Fruit fly (Drosophila melanogaster) ovary, adult (tissue): ENCODE data around the gene TwdlE.
"Not testable (repeated sequence)": the region's sequence is repeated elsewhere in the genome, so short reads cannot be mapped to it uniquely, and the experiment has no call there.

Experiments
- CG17801 ChIP-seq: fragments of 200-800 bp; optimal IDR thresholded peaks from 2 replicates; lab custom pipeline; 2019; ENCODE audit warnings: missing biosample characterization, mild to moderate bottlenecking, missing genetic modification characterization, moderate library complexity; ENCODE audit not compliant: partially characterized antibody

The TwdlE gene

DNA sequence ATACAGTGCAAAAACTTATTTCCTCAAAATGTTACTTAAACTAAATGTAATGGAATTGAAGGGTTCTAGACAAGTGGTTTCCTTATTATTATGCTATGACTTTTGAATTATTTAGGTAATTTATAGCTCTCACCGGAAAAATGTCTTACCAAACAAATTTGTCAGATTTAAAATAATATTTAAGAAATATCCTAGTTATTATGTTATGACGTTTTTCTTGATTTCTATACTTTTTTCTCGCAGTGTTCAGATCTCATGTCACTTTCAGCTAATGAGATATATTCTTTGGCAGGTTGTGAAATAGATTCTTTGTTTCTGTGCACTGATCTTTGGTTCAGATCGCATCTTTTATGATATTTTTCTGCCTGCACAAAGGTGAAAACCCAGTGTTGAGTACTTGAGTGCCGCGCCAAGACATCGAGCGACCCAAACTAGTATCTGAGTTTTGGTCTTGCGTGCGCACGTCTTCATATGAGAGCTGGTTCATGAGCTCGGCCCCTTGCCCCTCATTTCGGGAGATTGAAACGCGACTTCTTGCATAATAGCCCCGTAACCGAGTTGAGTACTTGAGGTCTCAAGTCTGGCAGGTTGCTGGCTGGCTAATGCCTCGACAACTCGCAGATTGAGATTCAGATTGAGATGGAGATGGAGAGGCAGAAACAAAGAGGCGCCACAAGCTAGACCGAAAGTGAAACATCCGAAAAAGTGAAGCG, 16.0 kb upstream of the TwdlE start:
- TF ChIP-seq CG17801, result no peak

DNA sequence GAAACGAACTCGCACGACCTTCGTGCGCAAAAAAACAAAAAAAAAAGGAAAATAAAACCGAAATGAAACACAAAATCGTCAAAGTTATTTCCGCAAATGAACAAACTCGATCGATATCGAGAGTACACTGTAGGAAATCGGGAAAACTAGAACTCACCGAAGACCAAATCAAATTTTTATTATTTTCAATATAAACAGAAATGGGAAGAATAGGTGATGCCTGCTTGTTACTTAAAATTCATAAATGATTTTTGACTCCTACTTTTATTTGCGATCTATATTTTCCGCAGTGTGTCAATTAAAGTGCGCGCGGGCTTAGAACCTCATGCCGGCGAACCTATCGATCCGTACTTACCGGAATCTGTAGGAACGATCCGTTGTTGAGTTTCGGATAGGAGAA, 15.0 kb upstream of the TwdlE start:
- no peak for TF ChIP-seq CG17801

- no peak for TF ChIP-seq CG17801
Observed at dm6 chr2L:7872680-7873079, 12.0 kb upstream of the TwdlE start.

DNA sequence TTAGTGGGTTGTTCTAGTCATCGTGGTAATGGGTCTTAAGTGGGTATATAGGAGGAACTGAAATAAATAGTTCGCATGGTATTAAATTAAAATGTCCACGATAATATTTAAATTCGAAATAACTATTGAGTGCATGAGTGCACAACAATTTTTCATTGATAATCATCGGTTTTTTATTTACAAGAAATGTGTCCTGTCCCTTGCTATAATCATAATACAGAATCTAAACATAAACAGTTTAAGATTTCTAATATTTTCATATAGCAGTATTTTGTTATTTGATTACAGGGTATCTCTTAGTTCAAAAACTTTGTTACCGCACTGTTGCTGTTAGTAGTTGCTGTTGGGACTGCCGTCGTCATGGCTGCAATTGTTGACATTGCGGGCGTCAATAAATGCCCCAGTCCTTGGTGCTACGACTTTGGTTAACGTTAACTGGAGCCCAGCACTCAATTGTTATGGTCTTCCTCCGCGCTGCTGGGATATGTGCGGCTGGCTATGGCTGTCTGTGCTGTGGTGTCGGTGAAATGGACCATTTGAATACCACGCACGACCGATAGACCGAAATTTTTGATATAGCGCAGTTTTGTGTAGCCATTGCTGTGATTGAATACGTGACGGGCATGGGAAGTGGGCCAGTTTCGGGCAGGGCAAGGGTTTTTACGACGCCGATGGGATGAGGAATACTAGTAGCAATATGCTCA, 11.3 kb upstream of the TwdlE start:
- TF ChIP-seq CG17801, result no peak

- no peak for TF ChIP-seq CG17801
Observed at dm6 chr2L:7871332-7871731, 10.7 kb upstream of the TwdlE start, which contains the start of gene Proc. TSS of gene Proc (minus strand) at chr2L:7871432.

- TF ChIP-seq CG17801, result no peak
Observed at dm6 chr2L:7870212-7870611, 9.6 kb upstream of the TwdlE start.

DNA sequence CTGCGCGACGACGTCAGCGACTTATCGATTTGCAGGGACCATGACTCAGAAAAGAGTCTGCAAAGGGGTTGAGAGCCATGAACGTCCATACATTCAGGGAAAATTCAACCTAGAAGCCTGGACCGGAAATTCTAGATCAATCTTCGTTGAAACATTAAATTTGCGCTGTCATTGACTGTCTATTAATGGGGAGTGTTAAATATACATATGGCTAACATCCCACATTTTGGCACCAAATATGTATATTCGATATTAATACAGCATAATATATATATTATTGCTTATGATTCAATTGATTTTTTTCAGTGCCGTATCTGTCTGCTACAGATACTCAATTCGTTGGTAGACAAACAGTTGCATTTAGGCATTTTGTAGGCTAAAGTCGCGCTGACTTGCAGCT, 8.0 kb upstream of the TwdlE start:
- no peak for TF ChIP-seq CG17801

dm6 chr2L:7861733-7862132, 1.1 kb upstream of the TwdlE start:
- TF ChIP-seq CG17801, result no peak

DNA sequence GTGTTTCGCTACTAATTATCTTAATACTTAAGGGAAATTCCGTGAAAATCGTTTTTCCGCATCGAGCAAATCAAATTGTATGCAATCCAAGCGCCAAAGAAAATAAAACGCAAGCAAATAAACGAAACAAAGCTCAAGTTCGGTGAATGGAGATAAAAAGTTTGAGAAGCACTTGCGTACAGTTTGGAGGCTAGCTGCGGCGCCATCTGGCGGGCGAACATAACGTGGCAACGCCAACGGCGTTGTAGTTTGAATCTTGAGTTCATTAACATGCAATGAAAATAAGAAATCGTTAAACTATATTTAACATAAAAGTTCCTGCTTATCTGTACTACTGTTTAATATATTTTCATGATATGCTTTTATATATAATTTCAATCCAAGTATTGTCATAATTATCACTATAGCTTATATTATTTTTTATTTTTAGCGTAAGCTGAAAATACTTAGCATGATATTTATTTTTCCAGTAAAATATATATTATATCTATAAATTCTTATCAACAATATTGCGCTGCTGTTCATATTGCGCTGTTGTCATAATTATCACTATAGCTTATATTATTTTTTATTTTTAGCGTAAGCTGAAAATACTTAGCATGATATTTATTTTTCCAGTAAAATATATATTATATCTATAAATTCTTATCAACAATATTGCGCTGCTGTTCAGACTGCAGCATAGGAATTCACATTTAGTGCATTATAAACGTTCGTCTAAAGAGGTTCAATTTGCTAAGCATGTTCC, 4.1 kb downstream of the TwdlE start, which contains the start of gene lectin-28C:
Gene lectin-28C (plus strand): TSS at position 698 of the 748 bp plus-strand sequence.
- TF ChIP-seq CG17801, result not testable (repeated sequence)

- TF ChIP-seq CG17801, result no peak
Observed at dm6 chr2L:7855108-7855507, 5.5 kb downstream of the TwdlE start, which contains the start of gene CG14535. TSS of gene CG14535 (minus strand) at chr2L:7855475.

dm6 chr2L:7851609-7852008, 9.0 kb downstream of the TwdlE start:
- TF ChIP-seq CG17801, result no peak

- no peak for TF ChIP-seq CG17801
Observed at dm6 chr2L:7850406-7850805, 10.2 kb downstream of the TwdlE start.

DNA sequence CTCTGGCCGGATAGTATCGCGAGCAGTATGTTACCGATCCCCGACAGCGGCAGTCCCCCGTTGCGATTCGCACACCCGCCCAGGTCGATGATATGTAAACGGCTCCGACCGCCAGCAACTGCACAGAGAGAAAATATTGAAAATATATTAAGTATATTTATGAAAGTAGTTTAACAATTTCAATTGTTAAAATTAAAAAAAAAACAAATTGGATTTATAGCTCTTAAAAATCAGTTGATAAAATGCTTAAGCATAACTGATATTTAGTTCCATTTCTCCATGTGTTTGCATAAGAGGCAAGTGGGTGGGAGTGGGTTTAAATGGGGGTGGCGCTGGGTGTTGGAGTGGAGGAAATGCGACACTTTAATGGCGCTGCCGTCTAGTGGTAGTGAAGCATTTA, 11.2 kb downstream of the TwdlE start:
- TF ChIP-seq CG17801, result no peak

- no peak for TF ChIP-seq CG17801
Observed at dm6 chr2L:7841244-7841643, 19.4 kb downstream of the TwdlE start.

- no peak for TF ChIP-seq CG17801
Observed at dm6 chr2L:7840152-7840551, 20.5 kb downstream of the TwdlE start, which contains the start of gene CG14537. TSS of gene CG14537 (plus strand) at chr2L:7840452.

dm6 chr2L:7838024-7838423, 22.6 kb downstream of the TwdlE start:
- TF ChIP-seq CG17801, result no peak

dm6 chr2L:7833650-7834049, 27.0 kb downstream of the TwdlE start:
- no peak for TF ChIP-seq CG17801
